Fruit fly (Drosophila melanogaster) whole organism, pupa: ENCODE results near the gene Pat1.

Experiments
- CG10348 ChIP-seq: fragments of 200-800 bp; sonication (Bioruptor generic); IDR thresholded peaks from 2 replicates; pipeline ENCODE4 v1.3.6; 2022; ENCODE audit warnings: missing biosample characterization, missing genetic modification characterization
- CG12605 ChIP-seq: fragments of 200-800 bp; sonication (Bioruptor generic); IDR thresholded peaks from 2 replicates; pipeline ENCODE4 v1.3.6; 2022; ENCODE audit warnings: missing biosample characterization, missing genetic modification characterization
- CG13204 ChIP-seq: fragments of 200-800 bp; sonication (Bioruptor generic); optimal IDR thresholded peaks from 2 replicates; lab custom pipeline; 2018; ENCODE audit warnings: missing biosample characterization, mild to moderate bottlenecking, missing genetic modification characterization, moderate library complexity
- CG14655 ChIP-seq: fragments of 200-800 bp; sonication (Bioruptor generic); optimal IDR thresholded peaks from 3 replicates; lab custom pipeline; 2017; ENCODE audit warnings: mild to moderate bottlenecking, missing biosample characterization, missing genetic modification reagents, missing genetic modification characterization
- CG15710 ChIP-seq: fragments of 200-800 bp; sonication (Bioruptor generic); optimal IDR thresholded peaks from 2 replicates; lab custom pipeline; 2018; ENCODE audit warnings: missing biosample characterization, mild to moderate bottlenecking, missing genetic modification characterization, moderate library complexity
- CG17806 ChIP-seq: fragments of 200-800 bp; sonication (Bioruptor generic); optimal IDR thresholded peaks from 2 replicates; lab custom pipeline; 2018; ENCODE audit warnings: missing biosample characterization, mild to moderate bottlenecking, missing genetic modification characterization, moderate library complexity
- CG32121 ChIP-seq: fragments of 200-800 bp; sonication (Bioruptor generic); IDR thresholded peaks from 2 replicates; pipeline ENCODE4 v1.3.6; 2022; ENCODE audit warnings: missing biosample characterization, missing genetic modification characterization
- CG34367 ChIP-seq: fragments of 200-800 bp; sonication (Bioruptor generic); optimal IDR thresholded peaks from 2 replicates; lab custom pipeline; 2018; ENCODE audit warnings: missing biosample characterization, mild to moderate bottlenecking, missing genetic modification characterization
- CG4496 ChIP-seq: fragments of 200-800 bp; sonication (Bioruptor generic); IDR thresholded peaks from 3 replicates; pipeline ENCODE4 v1.3.6; 2022; ENCODE audit warnings: missing biosample characterization, missing genetic modification characterization
- CG8159 ChIP-seq: fragments of 200-800 bp; sonication (Bioruptor generic); optimal IDR thresholded peaks from 3 replicates; lab custom pipeline; 2018; ENCODE audit warnings: missing biosample characterization, mild to moderate bottlenecking, missing genetic modification characterization, moderate library complexity
- CG8301 ChIP-seq: fragments of 200-800 bp; sonication (Bioruptor generic); optimal IDR thresholded peaks from 2 replicates; lab custom pipeline; 2018; ENCODE audit warnings: missing biosample characterization, mild to moderate bottlenecking, missing genetic modification characterization
- CG9948 ChIP-seq: fragments of 200-800 bp; sonication (Bioruptor generic); optimal IDR thresholded peaks from 2 replicates; lab custom pipeline; 2018; ENCODE audit warnings: missing biosample characterization, mild to moderate bottlenecking, missing genetic modification characterization, moderate library complexity
- D1 ChIP-seq: fragments of 200-800 bp; sonication (Bioruptor generic); optimal IDR thresholded peaks from 2 replicates; lab custom pipeline; 2018; ENCODE audit warnings: missing biosample characterization, mild to moderate bottlenecking, missing genetic modification characterization, moderate library complexity
- EcR ChIP-seq: fragments of 200-800 bp; sonication (Bioruptor generic); optimal IDR thresholded peaks from 3 replicates; lab custom pipeline; 2019; ENCODE audit warnings: missing biosample characterization, missing genetic modification characterization, mild to moderate bottlenecking, moderate library complexity, missing genetic modification reagents
- Ets98B ChIP-seq: fragments of 200-800 bp; sonication (Bioruptor generic); IDR thresholded peaks from 2 replicates; pipeline ENCODE4 v1.3.6; 2022; ENCODE audit warnings: missing biosample characterization, missing genetic modification characterization
- Pif1A ChIP-seq: fragments of 200-800 bp; sonication (Bioruptor generic); optimal IDR thresholded peaks from 3 replicates; lab custom pipeline; 2016; ENCODE audit warnings: missing biosample characterization, missing genetic modification characterization
- Pif1B ChIP-seq: fragments of 200-800 bp; sonication (Bioruptor generic); optimal IDR thresholded peaks from 3 replicates; lab custom pipeline; 2016; ENCODE audit warnings: missing biosample characterization, missing genetic modification characterization
- Snoo ChIP-seq: fragments of 200-800 bp; sonication (Bioruptor generic); optimal IDR thresholded peaks from 3 replicates; lab custom pipeline; 2017; ENCODE audit warnings: missing biosample characterization, mild to moderate bottlenecking, missing genetic modification characterization, inconsistent platforms
- fd96Ca ChIP-seq: fragments of 200-800 bp; sonication (Bioruptor generic); IDR thresholded peaks from 3 replicates; pipeline ENCODE4 v1.3.6; 2022; ENCODE audit warnings: missing biosample characterization, missing genetic modification characterization
- gl ChIP-seq: fragments of 200-800 bp; sonication (Bioruptor generic); optimal IDR thresholded peaks from 2 replicates; lab custom pipeline; 2018; ENCODE audit warnings: missing biosample characterization, mild to moderate bottlenecking, missing genetic modification characterization
- rn ChIP-seq: fragments of 200-800 bp; sonication (Bioruptor generic); IDR thresholded peaks from 2 replicates; pipeline ENCODE4 v1.3.6; 2022; ENCODE audit warnings: missing biosample characterization, missing genetic modification characterization

Pat1 gene

dm6 chrX:6596788-6597187, 6.2 kb downstream of the Pat1 start, which contains the start of gene APC7:
Gene APC7, plus strand, starts transcription at chrX:6597088.
- no peak for TF ChIP-seq CG8159 (tag; lab: Kevin White, UChicago)
- no peak for TF ChIP-seq Pif1A (GFP tag; lab: Kevin White, UChicago)
- TF ChIP-seq CG15710 (tag; lab: Kevin White, UChicago): no peak
- TF ChIP-seq CG4496 (GFP tag; lab: Robert Waterston, UW): no peak
- TF ChIP-seq CG32121: no peak

DNA sequence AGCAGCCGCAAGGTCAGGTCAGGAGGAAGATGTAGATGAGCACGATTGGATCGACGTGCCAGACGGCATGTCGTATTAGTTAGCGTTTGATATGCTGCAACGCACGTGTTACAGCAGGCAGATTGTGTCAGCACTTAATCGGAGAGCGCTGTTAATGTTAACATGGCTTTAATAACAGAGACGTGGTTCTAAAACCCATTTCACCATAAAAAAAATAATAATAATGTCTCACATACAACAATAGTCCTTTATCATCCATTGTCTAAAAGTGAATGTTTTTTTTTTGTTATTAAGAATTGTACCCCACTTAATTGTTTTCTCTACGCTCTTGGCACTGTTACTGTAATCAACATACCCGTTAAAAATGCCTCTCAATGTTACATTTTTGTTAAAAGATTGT, 8.7 kb downstream of the Pat1 start:
- peak; percentile 98 for TF ChIP-seq rn
- no peak for TF ChIP-seq CG13204 (GFP tag; lab: Kevin White, UChicago)
- peak; percentile 99 for TF ChIP-seq Ets98B (GFP tag; lab: Robert Waterston, UW)
- TF ChIP-seq CG8301: peak; percentile 95
- peak; percentile 100 for TF ChIP-seq CG4496 (GFP tag; lab: Robert Waterston, UW)
- peak; percentile 89 for TF ChIP-seq Pif1A (GFP tag; lab: Kevin White, UChicago)
- TF ChIP-seq CG15710 (tag; lab: Kevin White, UChicago): peak; percentile 84
- peak; percentile 88 for TF ChIP-seq fd96Ca (GFP tag; lab: Robert Waterston, UW)
- peak; percentile 97 for TF ChIP-seq CG17806
- TF ChIP-seq CG12605 (GFP tag; lab: Robert Waterston, UW): peak; percentile 98
- TF ChIP-seq Snoo: peak; percentile 94
- TF ChIP-seq Pif1B: peak; percentile 90
- TF ChIP-seq CG34367 (tag; lab: Kevin White, UChicago): peak; percentile 81
- TF ChIP-seq CG9948 (tag; lab: Kevin White, UChicago): peak; percentile 78
- peak; percentile 86 for TF ChIP-seq gl (tag; lab: Kevin White, UChicago)
- TF ChIP-seq CG14655 (GFP tag; lab: Kevin White, UChicago): peak; percentile 96
- peak; percentile 99 for TF ChIP-seq CG32121
- peak; percentile 95 for TF ChIP-seq CG10348 (GFP tag; lab: Robert Waterston, UW)
- TF ChIP-seq CG8159 (tag; lab: Kevin White, UChicago): peak; percentile 95
- TF ChIP-seq D1 (tag; lab: Kevin White, UChicago): peak; percentile 88
- TF ChIP-seq EcR: no peak

DNA sequence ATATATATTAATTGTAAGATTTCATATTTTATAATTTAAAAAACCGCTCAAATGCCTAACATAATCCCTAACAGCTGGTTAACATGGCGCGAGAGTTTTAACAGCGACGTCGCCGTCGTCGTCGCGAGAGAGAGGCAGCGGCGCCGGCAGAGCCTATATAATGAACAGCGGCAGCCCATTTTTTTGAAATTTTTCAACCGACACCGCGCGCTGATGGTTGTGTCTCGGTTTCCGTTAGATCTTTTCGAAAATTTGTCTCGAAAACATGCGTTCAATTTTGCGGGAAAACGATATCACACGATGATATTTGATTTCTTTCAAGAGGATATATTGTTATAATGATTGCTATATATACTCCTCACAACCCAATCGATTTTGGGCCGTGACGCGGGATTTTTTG, 9.3 kb downstream of the Pat1 start, which contains the start of gene pigs:
Gene pigs, plus strand, starts transcription at position 183 of the 400 bp plus-strand sequence.
- TF ChIP-seq CG15710 (tag; lab: Kevin White, UChicago): no peak
- 0 out of 3 replicates have a peak, but pooled peaks have one; percentile 10 for TF ChIP-seq CG4496 (GFP tag; lab: Robert Waterston, UW)
- TF ChIP-seq Ets98B (GFP tag; lab: Robert Waterston, UW): no peak; the same call in 1 of the 2 replicates

- TF ChIP-seq Pif1A (GFP tag; lab: Kevin White, UChicago) (no peak), gl (tag; lab: Kevin White, UChicago) (no peak), CG8301 (peak; percentile 35), CG4496 (GFP tag; lab: Robert Waterston, UW) (peak; percentile 78), CG14655 (GFP tag; lab: Kevin White, UChicago) (peak; percentile 21), CG15710 (tag; lab: Kevin White, UChicago) (peak; percentile 39), CG13204 (GFP tag; lab: Kevin White, UChicago) (no peak), CG32121 (0 out of 2 replicates have a peak, but pooled peaks have one; percentile 25), CG8159 (tag; lab: Kevin White, UChicago) (peak; percentile 54), D1 (tag; lab: Kevin White, UChicago) (no peak), fd96Ca (GFP tag; lab: Robert Waterston, UW) (peak; percentile 35; the same call in 1 of the 3 replicates), EcR (no peak), CG10348 (GFP tag; lab: Robert Waterston, UW) (no peak), CG34367 (tag; lab: Kevin White, UChicago) (peak; percentile 34), Snoo (peak; percentile 19), CG17806 (peak; percentile 42), CG12605 (GFP tag; lab: Robert Waterston, UW) (peak; percentile 39; the same call in 1 of the 2 replicates), CG9948 (tag; lab: Kevin White, UChicago) (peak; percentile 52), Ets98B (GFP tag; lab: Robert Waterston, UW) (no peak), Pif1B (no peak), rn (no peak)
These were observed 10.6 kb downstream of the Pat1 start for dm6 chrX:6601144-6601543.

DNA sequence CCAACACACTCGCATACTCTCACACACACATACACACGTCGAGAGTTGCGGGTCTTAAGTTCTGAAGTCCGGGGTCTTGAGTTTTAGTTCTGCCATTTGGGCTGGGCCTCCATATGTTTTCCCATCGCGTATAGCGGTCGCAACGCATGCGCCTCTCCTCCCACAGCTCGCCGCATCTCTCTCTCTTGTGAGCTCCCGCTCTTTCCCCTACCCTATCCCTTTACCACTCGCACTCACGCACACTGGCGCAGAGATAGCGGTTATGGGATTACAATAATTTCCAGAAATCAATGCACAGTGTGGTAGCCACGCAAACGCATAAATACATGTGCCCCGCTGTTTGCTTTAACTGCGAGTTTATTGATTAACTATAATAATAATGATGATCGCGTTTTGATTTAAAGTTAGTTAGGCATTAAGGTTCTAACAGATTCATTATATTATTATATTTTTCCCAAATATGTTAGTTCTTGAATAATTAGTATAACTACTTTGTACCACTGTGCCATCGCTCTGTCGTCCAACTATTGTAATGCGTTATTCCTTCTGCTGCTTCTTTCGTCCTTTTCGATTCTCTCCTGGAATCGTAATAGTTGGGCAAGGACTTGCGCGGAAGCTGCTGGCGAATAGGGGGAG, 11.2 kb downstream of the Pat1 start:
- peak; percentile 75 for TF ChIP-seq Ets98B (GFP tag; lab: Robert Waterston, UW)
- peak; percentile 92 for TF ChIP-seq CG14655 (GFP tag; lab: Kevin White, UChicago)
- peak; percentile 88 for TF ChIP-seq CG34367 (tag; lab: Kevin White, UChicago)
- peak; percentile 90 for TF ChIP-seq CG4496 (GFP tag; lab: Robert Waterston, UW)
- peak; percentile 93 for TF ChIP-seq Pif1A (GFP tag; lab: Kevin White, UChicago)
- peak; percentile 91 for TF ChIP-seq CG9948 (tag; lab: Kevin White, UChicago)
- TF ChIP-seq D1 (tag; lab: Kevin White, UChicago): peak; percentile 71
- 0 out of 2 replicates have a peak, but pooled peaks have one; percentile 38 for TF ChIP-seq CG10348 (GFP tag; lab: Robert Waterston, UW)
- peak; percentile 83 for TF ChIP-seq CG32121
- peak; percentile 91 for TF ChIP-seq CG15710 (tag; lab: Kevin White, UChicago)
- peak; percentile 69 for TF ChIP-seq CG13204 (GFP tag; lab: Kevin White, UChicago)
- TF ChIP-seq gl (tag; lab: Kevin White, UChicago): peak; percentile 84
- peak; percentile 93 for TF ChIP-seq CG8159 (tag; lab: Kevin White, UChicago)
- TF ChIP-seq CG17806: peak; percentile 91
- peak; percentile 72; the same call in 1 of the 2 replicates for TF ChIP-seq CG12605 (GFP tag; lab: Robert Waterston, UW)
- TF ChIP-seq CG8301: peak; percentile 88
- TF ChIP-seq Snoo: peak; percentile 84
- peak; percentile 88 for TF ChIP-seq fd96Ca (GFP tag; lab: Robert Waterston, UW)
- peak; percentile 59; the same call in 1 of the 2 replicates for TF ChIP-seq rn
- TF ChIP-seq EcR: no peak
- TF ChIP-seq Pif1B: peak; percentile 91
